Fruit fly (Drosophila melanogaster) whole organism, wandering third instar larva: ENCODE measurements around the gene CG43680.

Experiments used
- CG32264 ChIP-seq: fragments of 200-800 bp; sonication (Bioruptor generic); optimal IDR thresholded peaks from 2 replicates; lab custom pipeline; 2016; ENCODE audit warnings: missing biosample characterization, missing genetic modification characterization
- CG9705 ChIP-seq: fragments of 200-800 bp; sonication (Bioruptor generic); optimal IDR thresholded peaks from 2 replicates; lab custom pipeline; 2018; ENCODE audit warnings: missing biosample characterization, mild to moderate bottlenecking, missing genetic modification characterization
- CrebA ChIP-seq: fragments of 200-800 bp; sonication (Bioruptor generic); optimal IDR thresholded peaks from 2 replicates; lab custom pipeline; 2016; ENCODE audit warnings: missing biosample characterization, mild to moderate bottlenecking, missing genetic modification characterization, borderline replicate concordance
- Dfd ChIP-seq: fragments of >200 bp; optimal IDR thresholded peaks from 2 replicates; lab custom pipeline; 2017; ENCODE audit warnings: missing biosample characterization, missing genetic modification characterization
- Dif ChIP-seq: fragments of 200-275, 200-300 bp; sonication (Bioruptor generic); optimal IDR thresholded peaks from 2 replicates; lab custom pipeline; 2018; ENCODE audit warnings: missing biosample characterization, missing genetic modification characterization; ENCODE audit not compliant: partially characterized antibody
- GATAd ChIP-seq: sonication (Bioruptor generic); optimal IDR thresholded peaks from 2 replicates; lab custom pipeline; 2016; ENCODE audit warnings: missing biosample characterization, missing genetic modification characterization
- HLH106 ChIP-seq: fragments of 200-800 bp; optimal IDR thresholded peaks from 3 replicates; lab custom pipeline; 2019; ENCODE audit warnings: missing biosample characterization, mild to moderate bottlenecking, missing genetic modification characterization, moderate library complexity
- Hnf4 ChIP-seq: fragments of 200-800 bp; sonication (Bioruptor generic); optimal IDR thresholded peaks from 2 replicates; lab custom pipeline; 2016; ENCODE audit warnings: missing biosample characterization, mild to moderate bottlenecking, missing genetic modification characterization
- Hr78 ChIP-seq: fragments of >200 bp; optimal IDR thresholded peaks from 2 replicates; lab custom pipeline; 2017; ENCODE audit warnings: missing biosample characterization, missing genetic modification characterization
- Hr83 ChIP-seq: fragments of 200-300 bp; sonication (Bioruptor generic); optimal IDR thresholded peaks from 2 replicates; lab custom pipeline; 2016; ENCODE audit warnings: missing biosample characterization, mild to moderate bottlenecking, missing genetic modification characterization, moderate library complexity; ENCODE audit not compliant: poor library complexity, severe bottlenecking
- Jra ChIP-seq: sonication (Bioruptor generic); optimal IDR thresholded peaks from 2 replicates; lab custom pipeline; 2016; ENCODE audit warnings: missing biosample characterization, missing genetic modification characterization
- Mio ChIP-seq: sonication (Bioruptor generic); optimal IDR thresholded peaks from 2 replicates; lab custom pipeline; 2016; ENCODE audit warnings: missing biosample characterization, missing genetic modification characterization
- Myc ChIP-seq: fragments of >200 bp; optimal IDR thresholded peaks from 2 replicates; lab custom pipeline; 2017
- N ChIP-seq: fragments of >200 bp; optimal IDR thresholded peaks from 2 replicates; lab custom pipeline; 2018; ENCODE audit warnings: missing biosample characterization, missing external identifiers, missing genetic modification characterization
- OdsH ChIP-seq: fragments of 200-800 bp; sonication (Bioruptor generic); optimal IDR thresholded peaks from 2 replicates; lab custom pipeline; 2016; ENCODE audit warnings: missing biosample characterization, mild to moderate bottlenecking, missing genetic modification characterization
- Rel ChIP-seq, 2 experiments: fragments of 200-800 bp; sonication (Bioruptor generic) in 1 of 2; optimal IDR thresholded peaks; 2 replicates in 1 of 2; 3 replicates in 1 of 2; lab custom pipeline; 2016 to 2019; ENCODE audit warnings: mild to moderate bottlenecking in 2 of 2, missing biosample characterization in 2 of 2, missing genetic modification characterization in 2 of 2, moderate library complexity in 1 of 2
- Sp1 ChIP-seq: fragments of 200-800 bp; sonication (Bioruptor generic); optimal IDR thresholded peaks from 3 replicates; lab custom pipeline; 2019; ENCODE audit warnings: missing biosample characterization, mild to moderate bottlenecking, missing genetic modification characterization, moderate library complexity
- Vsx2 ChIP-seq: fragments of 200-300, 225-300 bp; sonication (Bioruptor generic); optimal IDR thresholded peaks from 2 replicates; lab custom pipeline; 2018; ENCODE audit warnings: missing biosample characterization, missing genetic modification characterization; ENCODE audit not compliant: partially characterized antibody
- br ChIP-seq: fragments of 200-800 bp; sonication (Bioruptor generic); optimal IDR thresholded peaks from 2 replicates; lab custom pipeline; 2016; ENCODE audit warnings: missing biosample characterization, missing genetic modification characterization
- brk ChIP-seq: fragments of 200-800 bp; sonication (Bioruptor generic); optimal IDR thresholded peaks from 2 replicates; lab custom pipeline; 2016; ENCODE audit warnings: missing biosample characterization, mild to moderate bottlenecking, missing genetic modification characterization
- dsf ChIP-seq: sonication (Bioruptor generic); optimal IDR thresholded peaks from 2 replicates; lab custom pipeline; 2016; ENCODE audit warnings: missing biosample characterization, missing genetic modification characterization, borderline replicate concordance
- ey ChIP-seq: fragments of 200-800 bp; sonication (Bioruptor generic); optimal IDR thresholded peaks from 2 replicates; lab custom pipeline; 2016; ENCODE audit warnings: missing biosample characterization, missing genetic modification characterization
- foxo ChIP-seq, 2 experiments: fragments of 200-800 bp; sonication (Bioruptor generic); optimal IDR thresholded peaks; 2 replicates in 1 of 2; 3 replicates in 1 of 2; lab custom pipeline; 2016 to 2017; ENCODE audit warnings: missing biosample characterization in 2 of 2, missing genetic modification characterization in 2 of 2
- fru ChIP-seq: fragments of 200-800 bp; sonication (Bioruptor generic); optimal IDR thresholded peaks from 3 replicates; lab custom pipeline; 2016; ENCODE audit warnings: missing biosample characterization, mild to moderate bottlenecking, missing genetic modification characterization
- h ChIP-seq: fragments of 200-800 bp; sonication (Bioruptor generic); optimal IDR thresholded peaks from 3 replicates; lab custom pipeline; 2016; ENCODE audit warnings: missing biosample characterization, mild to moderate bottlenecking, missing genetic modification characterization
- lola ChIP-seq: fragments of >200 bp; optimal IDR thresholded peaks from 2 replicates; lab custom pipeline; 2017; ENCODE audit warnings: missing biosample characterization, missing genetic modification characterization
- pan ChIP-seq: fragments of >200 bp; optimal IDR thresholded peaks from 2 replicates; lab custom pipeline; 2017
- psq ChIP-seq: fragments of 200-800 bp; sonication (Bioruptor generic); optimal IDR thresholded peaks from 3 replicates; lab custom pipeline; 2017; ENCODE audit warnings: missing biosample characterization, mild to moderate bottlenecking, missing genetic modification characterization, moderate library complexity
- rgr ChIP-seq: fragments of 200-800 bp; sonication (Bioruptor generic); optimal IDR thresholded peaks from 3 replicates; lab custom pipeline; 2016; ENCODE audit warnings: missing biosample characterization, mild to moderate bottlenecking, missing genetic modification characterization
- sage ChIP-seq: fragments of 200-800 bp; sonication (Bioruptor generic); optimal IDR thresholded peaks from 2 replicates; lab custom pipeline; 2016; ENCODE audit warnings: missing biosample characterization, mild to moderate bottlenecking, missing genetic modification characterization
- sv ChIP-seq: fragments of 200-800 bp; sonication (Bioruptor generic); optimal IDR thresholded peaks from 3 replicates; lab custom pipeline; 2016; ENCODE audit warnings: missing biosample characterization, missing genetic modification characterization
- tai ChIP-seq: sonication (Bioruptor generic); optimal IDR thresholded peaks from 2 replicates; lab custom pipeline; 2016; ENCODE audit warnings: missing biosample characterization, missing genetic modification characterization
- usp ChIP-seq: fragments of >200 bp; optimal IDR thresholded peaks from 2 replicates; lab custom pipeline; 2017; ENCODE audit warnings: missing biosample characterization, missing genetic modification characterization
- woc ChIP-seq: sonication (Bioruptor generic); optimal IDR thresholded peaks from 2 replicates; lab custom pipeline; 2016; ENCODE audit warnings: missing biosample characterization, mild to moderate bottlenecking, missing genetic modification characterization

CG43680 gene

DNA sequence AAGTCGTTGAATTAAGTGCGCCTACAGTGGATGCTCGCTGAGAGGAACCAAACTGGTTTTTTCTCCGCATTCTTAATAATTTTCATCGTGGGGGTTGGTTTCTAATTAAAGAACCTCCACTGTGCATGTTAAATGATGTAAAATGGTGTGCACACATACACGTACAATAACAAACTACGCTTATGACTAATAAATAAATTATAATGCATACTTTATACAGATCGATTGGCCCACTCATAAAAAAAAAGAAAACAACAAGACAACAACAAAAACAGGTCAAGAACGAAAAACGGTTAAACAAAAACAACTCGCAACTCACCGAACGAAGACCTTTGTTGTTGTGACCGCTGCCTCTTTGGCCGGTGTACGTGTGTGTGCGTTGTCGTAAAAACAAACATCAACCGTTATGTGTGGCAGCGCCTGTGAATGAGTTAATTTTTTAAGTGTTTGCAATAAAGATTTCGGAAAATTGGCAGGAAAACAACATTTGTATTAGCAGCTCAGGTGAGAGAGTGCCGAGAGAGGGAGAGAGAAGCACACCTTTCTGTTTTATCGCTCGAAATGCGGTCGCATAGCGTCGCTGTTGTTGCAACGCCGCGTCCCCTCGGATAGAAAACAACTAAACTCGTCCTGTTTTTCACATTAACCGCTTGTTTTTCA is 40.9 kb upstream of the CG43680 start:
- TF ChIP-seq h (peak; percentile 50), fru (GFP tag; lab: Kevin White, UChicago) (peak; percentile 18), Hr83 (GFP tag; lab: Kevin White, UChicago) (peak; percentile 6), ey (peak; percentile 29), Vsx2 (GFP tag; lab: Kevin White, UChicago) (no peak), OdsH (GFP tag; lab: Kevin White, UChicago) (peak; percentile 15), woc (GFP tag; lab: Kevin White, UChicago) (peak; percentile 2), Hr78 (GFP tag; lab: Kevin White, UChicago) (no peak), usp (no peak), sage (GFP tag; lab: Kevin White, UChicago) (peak; percentile 28), rgr (GFP tag; lab: Kevin White, UChicago) (peak; percentile 21), tai (GFP tag; lab: Kevin White, UChicago) (no peak), Rel (GFP tag; optimal IDR thresholded peaks at IDR 0.05; lab: Kevin White, UChicago) (no peak), Rel (tag; optimal IDR thresholded peaks at IDR 0.05; lab: Kevin White, UChicago) (no peak), CG9705 (GFP tag; lab: Kevin White, UChicago) (peak; percentile 4), Myc (lab: Kevin White, UChicago) (no peak), psq (GFP tag; lab: Kevin White, UChicago) (peak; percentile 0), Dif (no peak), br (GFP tag; lab: Kevin White, UChicago) (peak; percentile 26), Jra (GFP tag; lab: Kevin White, UChicago) (peak; percentile 5), brk (peak; percentile 26)

DNA sequence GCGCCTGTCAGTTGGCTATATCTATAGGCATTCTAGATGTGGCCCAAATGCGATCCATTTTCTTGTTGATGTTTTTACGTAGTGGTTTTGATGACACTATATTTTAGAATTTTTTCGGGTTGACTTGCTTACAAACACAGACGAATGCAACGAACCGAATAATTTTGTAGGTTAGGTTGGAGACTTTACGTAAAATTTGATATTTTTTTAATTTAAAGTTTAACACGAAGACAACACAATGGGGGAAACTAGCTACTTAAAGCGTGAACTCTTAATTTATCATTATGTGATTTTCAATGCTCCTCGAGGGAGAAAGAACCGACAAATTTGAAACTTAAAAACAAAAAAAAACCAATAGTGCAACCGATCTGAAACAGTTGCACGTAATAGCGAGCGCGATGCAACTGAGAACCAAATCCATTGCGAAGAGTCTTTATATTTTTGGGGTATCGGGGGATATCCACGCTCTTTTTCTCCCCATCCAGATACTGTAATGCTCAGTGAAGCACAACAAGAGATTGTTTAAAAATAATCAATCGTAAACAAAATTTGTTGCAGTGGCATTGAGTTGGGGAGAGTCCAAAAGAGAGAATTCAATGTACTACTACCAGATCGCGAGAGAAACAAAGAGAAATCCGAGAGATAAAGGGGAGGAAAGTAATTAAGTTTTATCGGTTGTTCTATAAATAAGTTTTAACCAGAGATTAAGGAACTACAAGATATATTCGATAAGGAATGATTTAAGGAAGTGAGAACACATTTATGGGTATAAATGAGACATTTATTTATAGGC is 36.9 kb upstream of the CG43680 start:
- TF ChIP-seq rgr (GFP tag; lab: Kevin White, UChicago) (no peak), psq (GFP tag; lab: Kevin White, UChicago) (no peak), Myc (lab: Kevin White, UChicago) (no peak), Hnf4 (GFP tag; lab: Kevin White, UChicago) (no peak), CG32264 (GFP tag; lab: Kevin White, UChicago) (no peak), pan (lab: Kevin White, UChicago) (no peak), sage (GFP tag; lab: Kevin White, UChicago) (no peak), dsf (GFP tag; lab: Kevin White, UChicago) (no peak), foxo (GFP tag; optimal IDR thresholded peaks at IDR 0.05; lab: Kevin White, UChicago) (no peak), br (GFP tag; lab: Kevin White, UChicago) (no peak), Hr78 (GFP tag; lab: Kevin White, UChicago) (no peak), usp (no peak), ey (no peak), Dif (no peak), CrebA (GFP tag; lab: Kevin White, UChicago) (no peak)

DNA sequence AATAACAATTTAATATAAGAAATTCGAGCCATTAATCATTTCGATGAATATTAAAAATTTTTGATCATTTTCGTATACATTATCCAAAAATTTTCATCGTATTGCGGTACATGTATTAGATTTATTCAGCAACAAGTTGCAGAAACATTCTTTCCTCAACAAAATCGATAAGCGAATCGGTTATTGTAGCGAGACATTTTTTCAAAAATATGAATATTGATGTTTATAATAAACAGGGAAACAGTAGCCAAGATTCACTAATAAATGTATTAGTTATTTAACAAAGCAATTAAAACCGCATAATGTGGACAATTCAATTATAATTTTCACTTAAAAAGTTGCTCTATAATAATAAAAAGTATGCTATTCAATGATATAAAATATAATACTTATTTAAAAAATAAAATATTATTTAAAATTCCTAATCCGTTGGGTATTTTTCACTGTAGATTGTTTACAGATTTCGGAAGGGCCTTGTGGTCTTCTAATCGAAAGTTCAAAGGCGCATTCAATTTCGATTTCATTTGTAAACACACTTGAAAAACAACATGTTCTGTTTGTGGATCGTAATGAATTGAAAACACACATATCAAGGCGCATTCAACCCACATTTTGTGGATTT is 36.0 kb upstream of the CG43680 start:
- no peak for TF ChIP-seq lola (GFP tag; lab: Kevin White, UChicago)
- no peak for TF ChIP-seq Myc (lab: Kevin White, UChicago)
- TF ChIP-seq Rel (GFP tag; optimal IDR thresholded peaks at IDR 0.05; lab: Kevin White, UChicago), result no peak
- TF ChIP-seq Rel (tag; optimal IDR thresholded peaks at IDR 0.05; lab: Kevin White, UChicago), result no peak
- TF ChIP-seq N (GFP tag; lab: Kevin White, UChicago), result no peak
- TF ChIP-seq Mio, result no peak
- TF ChIP-seq, all 38 proteins: peak for 0

DNA sequence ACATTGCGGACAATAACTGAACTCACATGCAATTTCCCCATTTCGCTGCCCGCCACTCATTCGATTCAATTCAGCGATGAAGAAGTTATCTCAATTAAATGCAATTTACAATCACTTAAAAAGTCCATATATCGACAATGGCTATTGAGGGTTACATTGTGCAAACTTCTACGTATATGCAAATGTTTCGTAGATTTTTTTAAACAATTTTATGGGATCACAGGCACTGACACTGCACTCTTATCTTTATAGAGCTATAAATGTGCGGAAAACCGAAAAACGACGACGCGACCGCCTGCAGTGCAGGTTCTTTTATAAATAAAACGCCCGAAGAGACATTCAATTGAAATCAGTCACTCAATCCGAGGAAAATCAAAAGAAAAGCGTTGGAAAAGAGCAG is 35.1 kb upstream of the CG43680 start:
- no peak for TF ChIP-seq woc (GFP tag; lab: Kevin White, UChicago)
- TF ChIP-seq Myc (lab: Kevin White, UChicago), result no peak
- TF ChIP-seq Vsx2 (GFP tag; lab: Kevin White, UChicago), result no peak
- TF ChIP-seq HLH106 (tag; lab: Kevin White, UChicago), result no peak
- TF ChIP-seq Sp1 (GFP tag; lab: Kevin White, UChicago), result no peak
- TF ChIP-seq sv (GFP tag; lab: Kevin White, UChicago), result no peak
- TF ChIP-seq foxo (GFP tag; optimal IDR thresholded peaks at IDR 0.05; lab: Kevin White, UChicago), result no peak
- no peak for TF ChIP-seq sage (GFP tag; lab: Kevin White, UChicago)
- no peak for TF ChIP-seq Rel (GFP tag; optimal IDR thresholded peaks at IDR 0.05; lab: Kevin White, UChicago)
- no peak for TF ChIP-seq Rel (tag; optimal IDR thresholded peaks at IDR 0.05; lab: Kevin White, UChicago)
- TF ChIP-seq GATAd, result no peak
- no peak for TF ChIP-seq CrebA (GFP tag; lab: Kevin White, UChicago)
- TF ChIP-seq tai (GFP tag; lab: Kevin White, UChicago), result no peak
- TF ChIP-seq N (GFP tag; lab: Kevin White, UChicago), result no peak
- TF ChIP-seq OdsH (GFP tag; lab: Kevin White, UChicago), result no peak
- TF ChIP-seq psq (GFP tag; lab: Kevin White, UChicago), result no peak
- TF ChIP-seq usp, result no peak
- no peak for TF ChIP-seq lola (GFP tag; lab: Kevin White, UChicago)
- TF ChIP-seq Dfd (GFP tag; lab: Kevin White, UChicago), result no peak
